Fruit fly (Drosophila melanogaster) whole organism, adult: ENCODE results near the gene CtIP.
A peak's percentile ranks its signal among the peaks of the same experiment; 100 is the strongest.

Experiments
- CG11617 ChIP-seq: fragments of 200-800 bp; sonication (Bioruptor generic); optimal IDR thresholded peaks from 2 replicates; lab custom pipeline; 2017; ENCODE audit warnings: mild to moderate bottlenecking, missing biosample characterization, missing genetic modification reagents, missing genetic modification characterization
- CG12768 ChIP-seq: fragments of 200-800 bp; sonication (Bioruptor generic); optimal IDR thresholded peaks from 2 replicates; lab custom pipeline; 2017; ENCODE audit warnings: missing biosample characterization, missing genetic modification characterization, mild to moderate bottlenecking, moderate library complexity, missing genetic modification reagents
- CG14711 ChIP-seq: fragments of 200-800 bp; sonication (Bioruptor generic); optimal IDR thresholded peaks from 2 replicates; lab custom pipeline; 2018; ENCODE audit warnings: missing biosample characterization, mild to moderate bottlenecking, missing genetic modification characterization, moderate library complexity
- CG1620 ChIP-seq: fragments of 200-800 bp; sonication (Bioruptor generic); optimal IDR thresholded peaks from 2 replicates; lab custom pipeline; 2016; ENCODE audit warnings: missing biosample characterization, missing genetic modification characterization
- CG33017 ChIP-seq: fragments of 200-800 bp; sonication (Bioruptor generic); optimal IDR thresholded peaks from 2 replicates; lab custom pipeline; 2018; ENCODE audit warnings: missing biosample characterization, mild to moderate bottlenecking, missing genetic modification characterization, moderate library complexity
- CG5204 ChIP-seq: fragments of 200-800 bp; sonication (Bioruptor generic); optimal IDR thresholded peaks from 2 replicates; lab custom pipeline; 2016; ENCODE audit warnings: missing biosample characterization, missing genetic modification characterization
- CG7045 ChIP-seq: fragments of 200-800 bp; sonication (Bioruptor generic); optimal IDR thresholded peaks from 2 replicates; lab custom pipeline; 2017; ENCODE audit warnings: missing biosample characterization, mild to moderate bottlenecking, missing genetic modification characterization
- CG7101 ChIP-seq: fragments of 200-800 bp; sonication (Bioruptor generic); optimal IDR thresholded peaks from 2 replicates; lab custom pipeline; 2018; ENCODE audit warnings: missing biosample characterization, mild to moderate bottlenecking, missing genetic modification characterization, moderate library complexity
- Clk ChIP-seq: fragments of 200-800 bp; sonication (Bioruptor generic); optimal IDR thresholded peaks from 2 replicates; lab custom pipeline; 2017; ENCODE audit warnings: missing biosample characterization, missing genetic modification characterization
- Crg-1 ChIP-seq: fragments of 200-800 bp; sonication (Bioruptor generic); optimal IDR thresholded peaks from 2 replicates; lab custom pipeline; 2016; ENCODE audit warnings: missing biosample characterization, missing genetic modification characterization
- Hr96 ChIP-seq: fragments of 200-800 bp; sonication (Bioruptor generic); optimal IDR thresholded peaks from 2 replicates; lab custom pipeline; 2016; ENCODE audit warnings: missing biosample characterization, missing genetic modification characterization
- Mnt ChIP-seq: fragments of 200-800 bp; sonication (Bioruptor generic); optimal IDR thresholded peaks from 2 replicates; lab custom pipeline; 2016; ENCODE audit warnings: missing biosample characterization, mild to moderate bottlenecking, missing genetic modification characterization
- bab1 ChIP-seq: fragments of 200-800 bp; sonication (Bioruptor generic); optimal IDR thresholded peaks from 3 replicates; lab custom pipeline; 2019; ENCODE audit warnings: missing biosample characterization, mild to moderate bottlenecking, missing genetic modification characterization, moderate library complexity
- cic ChIP-seq: fragments of 200-800 bp; sonication (Bioruptor generic); optimal IDR thresholded peaks from 2 replicates; lab custom pipeline; 2017; ENCODE audit warnings: missing biosample characterization, mild to moderate bottlenecking, missing genetic modification characterization, moderate library complexity
- cnc ChIP-seq, 2 experiments: fragments of >200 bp; optimal IDR thresholded peaks; 2 replicates each; lab custom pipeline; 2017
- kay ChIP-seq: fragments of 200-800 bp; sonication (Bioruptor generic); peaks from one replicate; lab custom pipeline; 2016; ENCODE audit warnings: missing biosample characterization, missing genetic modification characterization, borderline replicate concordance
- ovo ChIP-seq: fragments of 200-800 bp; sonication (Bioruptor generic); optimal IDR thresholded peaks from 2 replicates; lab custom pipeline; 2016; ENCODE audit warnings: missing biosample characterization, missing genetic modification characterization
- pad ChIP-seq: fragments of 200-800 bp; sonication (Bioruptor generic); optimal IDR thresholded peaks from 3 replicates; lab custom pipeline; 2017; ENCODE audit warnings: missing biosample characterization, missing genetic modification characterization, mild to moderate bottlenecking, moderate library complexity, missing genetic modification reagents
- tj ChIP-seq: fragments of 200-800 bp; sonication (Bioruptor generic); optimal IDR thresholded peaks from 3 replicates; lab custom pipeline; 2017; ENCODE audit warnings: missing biosample characterization, mild to moderate bottlenecking, missing genetic modification characterization, moderate library complexity
- toe ChIP-seq: fragments of 200-800 bp; sonication (Bioruptor generic); optimal IDR thresholded peaks from 2 replicates; lab custom pipeline; 2016; ENCODE audit warnings: missing biosample characterization, missing genetic modification characterization

CtIP gene

dm6 chr3L:20405971-20406948 lies 29.8 kb upstream of the CtIP start:
- TF ChIP-seq CG33017 (tag; lab: Kevin White, UChicago), result peak; percentile 26
- no peak for TF ChIP-seq cic (GFP tag; lab: Kevin White, UChicago)
- TF ChIP-seq kay (GFP tag; lab: Kevin White, UChicago), result peak; percentile 14
- TF ChIP-seq CG11617, result peak; percentile 12
- no peak for TF ChIP-seq CG12768 (GFP tag; lab: Kevin White, UChicago)
- TF ChIP-seq bab1 (GFP tag; lab: Kevin White, UChicago), result no peak
- no peak for TF ChIP-seq CG7045
- TF ChIP-seq CG14711 (tag; lab: Kevin White, UChicago), result no peak
- TF ChIP-seq Clk (GFP tag; lab: Kevin White, UChicago), result no peak
- peak; percentile 12 for TF ChIP-seq CG7101 (tag; lab: Kevin White, UChicago)
- TF ChIP-seq CG1620 (GFP tag; lab: Kevin White, UChicago), result no peak
- TF ChIP-seq Hr96, result no peak
- TF ChIP-seq tj (GFP tag; lab: Kevin White, UChicago), result no peak
- TF ChIP-seq pad (GFP tag; lab: Kevin White, UChicago), result no peak

DNA sequence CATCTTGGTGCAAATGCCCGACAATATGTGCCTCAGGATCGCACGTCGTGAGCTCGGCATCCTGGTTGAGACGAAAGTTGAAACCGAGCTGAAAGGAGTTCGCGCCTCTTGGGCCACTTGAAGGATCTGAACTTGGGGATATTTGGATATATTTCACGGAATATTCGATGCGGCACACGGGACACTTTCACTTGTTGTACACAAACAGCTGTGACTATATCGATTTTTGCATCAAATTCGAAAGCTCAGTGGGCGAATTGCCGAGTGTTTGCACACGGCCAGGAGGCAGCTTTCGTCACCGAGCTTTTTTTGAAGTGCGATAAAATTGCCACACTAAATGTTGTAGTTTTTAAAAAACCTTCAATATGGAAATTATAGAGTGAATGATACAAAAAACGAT lies 25.7 kb upstream of the CtIP start, which contains the start of gene CG13248:
CG13248 (minus strand) TSS at position 222 of the 400 bp plus-strand sequence.
- TF ChIP-seq CG5204 (GFP tag; lab: Kevin White, UChicago), result no peak
- TF ChIP-seq CG7045, result no peak
- no peak for TF ChIP-seq kay (GFP tag; lab: Kevin White, UChicago)
- no peak for TF ChIP-seq CG7101 (tag; lab: Kevin White, UChicago)
- no peak for TF ChIP-seq Hr96
- TF ChIP-seq ovo, result no peak
- TF ChIP-seq Mnt (GFP tag; lab: Kevin White, UChicago), result no peak
- no peak for TF ChIP-seq bab1 (GFP tag; lab: Kevin White, UChicago)
- no peak for TF ChIP-seq cnc (optimal IDR thresholded peaks at IDR 0.05; lab: Kevin White, UChicago)
- TF ChIP-seq Crg-1 (GFP tag; lab: Kevin White, UChicago), result no peak
- no peak for TF ChIP-seq CG14711 (tag; lab: Kevin White, UChicago)
- no peak for TF ChIP-seq CG12768 (GFP tag; lab: Kevin White, UChicago)
- no peak for TF ChIP-seq CG33017 (tag; lab: Kevin White, UChicago)
- TF ChIP-seq CG1620 (GFP tag; lab: Kevin White, UChicago), result no peak
- TF ChIP-seq pad (GFP tag; lab: Kevin White, UChicago), result no peak
- TF ChIP-seq tj (GFP tag; lab: Kevin White, UChicago), result no peak
- TF ChIP-seq Clk (GFP tag; lab: Kevin White, UChicago), result no peak
- TF ChIP-seq toe (GFP tag; lab: Kevin White, UChicago), result no peak
- no peak for TF ChIP-seq CG11617
- TF ChIP-seq cic (GFP tag; lab: Kevin White, UChicago), result no peak

dm6 chr3L:20410780-20411179 lies 25.3 kb upstream of the CtIP start:
- TF ChIP-seq bab1 (GFP tag; lab: Kevin White, UChicago) (peak; percentile 36), CG14711 (tag; lab: Kevin White, UChicago) (no peak), CG11617 (peak; percentile 29), CG7101 (tag; lab: Kevin White, UChicago) (peak; percentile 35)

- TF ChIP-seq CG1620 (GFP tag; lab: Kevin White, UChicago) (no peak), CG12768 (GFP tag; lab: Kevin White, UChicago) (no peak), CG5204 (GFP tag; lab: Kevin White, UChicago) (no peak), Hr96 (no peak), CG7045 (no peak), cnc (optimal IDR thresholded peaks at IDR 0.05; lab: Kevin White, UChicago) (no peak), Crg-1 (GFP tag; lab: Kevin White, UChicago) (no peak), CG14711 (tag; lab: Kevin White, UChicago) (no peak), CG33017 (tag; lab: Kevin White, UChicago) (no peak), pad (GFP tag; lab: Kevin White, UChicago) (no peak), ovo (no peak), bab1 (GFP tag; lab: Kevin White, UChicago) (no peak), CG11617 (no peak), CG7101 (tag; lab: Kevin White, UChicago) (no peak), cic (GFP tag; lab: Kevin White, UChicago) (no peak), Mnt (GFP tag; lab: Kevin White, UChicago) (no peak), kay (GFP tag; lab: Kevin White, UChicago) (no peak), toe (GFP tag; lab: Kevin White, UChicago) (no peak)
Measured at dm6 chr3L:20413304-20413703, 22.7 kb upstream of the CtIP start, which contains the start of gene zye. TSS of gene zye (plus strand) at chr3L:20413604.

- TF ChIP-seq CG33017 (tag; lab: Kevin White, UChicago) (no peak), cic (GFP tag; lab: Kevin White, UChicago) (no peak), CG5204 (GFP tag; lab: Kevin White, UChicago) (no peak), ovo (no peak), pad (GFP tag; lab: Kevin White, UChicago) (no peak), Mnt (GFP tag; lab: Kevin White, UChicago) (no peak), CG11617 (no peak), kay (GFP tag; lab: Kevin White, UChicago) (no peak), CG1620 (GFP tag; lab: Kevin White, UChicago) (no peak), Hr96 (no peak), CG12768 (GFP tag; lab: Kevin White, UChicago) (no peak), CG7045 (no peak), Clk (GFP tag; lab: Kevin White, UChicago) (no peak), bab1 (GFP tag; lab: Kevin White, UChicago) (no peak), cnc (optimal IDR thresholded peaks at IDR 0.05; lab: Kevin White, UChicago) (no peak), tj (GFP tag; lab: Kevin White, UChicago) (no peak), Crg-1 (GFP tag; lab: Kevin White, UChicago) (no peak)
Measured at dm6 chr3L:20425888-20426287, 10.2 kb upstream of the CtIP start, which contains the start of gene CG5282. TSS of gene CG5282 (minus strand) at chr3L:20426071.
